Fruit fly (Drosophila melanogaster) whole organism, embryonic: ENCODE results near the gene CG17109.

ENCODE experiments used
- CG10565 ChIP-seq: fragments of 200-800 bp; sonication (Bioruptor generic); optimal IDR thresholded peaks from 3 replicates; lab custom pipeline; 2016; ENCODE audit warnings: missing biosample characterization, mild to moderate bottlenecking, missing genetic modification characterization
- CG10979 ChIP-seq: fragments of 200-800 bp; sonication (Bioruptor generic); optimal IDR thresholded peaks from 2 replicates; lab custom pipeline; 2018; ENCODE audit warnings: missing biosample characterization, mild to moderate bottlenecking, missing genetic modification characterization, moderate library complexity
- CG11247 ChIP-seq: fragments of 200-800 bp; sonication (Bioruptor generic); IDR thresholded peaks from 2 replicates; pipeline ENCODE4 v1.3.6; 2022; ENCODE audit warnings: missing biosample characterization, missing genetic modification characterization
- CG12769 ChIP-seq: fragments of 200-800 bp; sonication (Bioruptor generic); optimal IDR thresholded peaks from 2 replicates; lab custom pipeline; 2019; ENCODE audit warnings: missing biosample characterization, mild to moderate bottlenecking, missing genetic modification characterization, moderate library complexity
- CG16815 ChIP-seq: fragments of 200-800 bp; sonication (Bioruptor generic); optimal IDR thresholded peaks from 3 replicates; lab custom pipeline; 2017; ENCODE audit warnings: missing biosample characterization, mild to moderate bottlenecking, missing genetic modification characterization
- CG2116 ChIP-seq: fragments of 200-800 bp; sonication (Bioruptor generic); optimal IDR thresholded peaks from 3 replicates; lab custom pipeline; 2018; ENCODE audit warnings: missing biosample characterization, mild to moderate bottlenecking, missing genetic modification characterization
- CG30020 ChIP-seq: fragments of 200-800 bp; optimal IDR thresholded peaks from 2 replicates; lab custom pipeline; 2019; ENCODE audit warnings: missing biosample characterization, mild to moderate bottlenecking, missing genetic modification characterization, moderate library complexity
- CG31224 ChIP-seq: fragments of 200-800 bp; sonication (Bioruptor generic); IDR thresholded peaks from 2 replicates; pipeline ENCODE4 v1.3.6; 2022; ENCODE audit warnings: missing biosample characterization, missing genetic modification characterization
- CG3407 ChIP-seq: fragments of 200-800 bp; sonication (Bioruptor generic); optimal IDR thresholded peaks from 2 replicates; lab custom pipeline; 2018; ENCODE audit warnings: missing biosample characterization, mild to moderate bottlenecking, missing genetic modification characterization
- CG34376 ChIP-seq: fragments of 200-800 bp; sonication (Bioruptor generic); optimal IDR thresholded peaks from 2 replicates; lab custom pipeline; 2018; ENCODE audit warnings: missing biosample characterization, mild to moderate bottlenecking, missing genetic modification characterization
- CG34422 ChIP-seq: fragments of 200-800 bp; sonication (Bioruptor generic); IDR thresholded peaks from 3 replicates; pipeline ENCODE4 v1.3.6; 2022; ENCODE audit warnings: missing biosample characterization, missing genetic modification characterization
- CG42726 ChIP-seq: fragments of 200-800 bp; sonication (Bioruptor generic); IDR thresholded peaks from 2 replicates; pipeline ENCODE4 v1.3.6; 2022; ENCODE audit warnings: missing biosample characterization, missing genetic modification characterization; ENCODE audit not compliant: partially characterized antibody
- CG4360 ChIP-seq: fragments of 200-800 bp; sonication (Bioruptor generic); IDR thresholded peaks from 2 replicates; pipeline ENCODE4 v1.3.6; 2022; ENCODE audit warnings: missing biosample characterization, missing genetic modification characterization
- CG4730 ChIP-seq: fragments of 200-800 bp; sonication (Bioruptor generic); IDR thresholded peaks from 2 replicates; pipeline ENCODE4 v1.3.6; 2022; ENCODE audit warnings: missing biosample characterization, missing genetic modification characterization
- CG6854 ChIP-seq: fragments of 200-800 bp; sonication (Bioruptor generic); optimal IDR thresholded peaks from 3 replicates; lab custom pipeline; 2017; ENCODE audit warnings: missing biosample characterization, mild to moderate bottlenecking, missing genetic modification characterization
- CG7556 ChIP-seq: fragments of 200-800 bp; sonication (Bioruptor generic); optimal IDR thresholded peaks from 2 replicates; lab custom pipeline; 2017; ENCODE audit warnings: missing biosample characterization, mild to moderate bottlenecking, missing genetic modification characterization
- CG7928 ChIP-seq: fragments of 200-800 bp; sonication (Bioruptor generic); optimal IDR thresholded peaks from 2 replicates; lab custom pipeline; 2017; ENCODE audit warnings: missing biosample characterization, mild to moderate bottlenecking, missing genetic modification characterization
- CG8765 ChIP-seq: fragments of 200-800 bp; sonication (Bioruptor generic); IDR thresholded peaks from 2 replicates; pipeline ENCODE4 v1.3.6; 2022; ENCODE audit warnings: missing biosample characterization, missing genetic modification characterization
- CG9797 ChIP-seq: fragments of 200-800 bp; sonication (Bioruptor generic); optimal IDR thresholded peaks from 3 replicates; lab custom pipeline; 2018; ENCODE audit warnings: missing biosample characterization, mild to moderate bottlenecking, missing genetic modification characterization
- Camta ChIP-seq: fragments of 200-800 bp; sonication (Bioruptor generic); optimal IDR thresholded peaks from 2 replicates; lab custom pipeline; 2016; ENCODE audit warnings: missing biosample characterization, missing genetic modification characterization
- Dfd ChIP-seq, 2 experiments: fragments of >200 bp; optimal IDR thresholded peaks; 2 replicates each; lab custom pipeline; 2017; ENCODE audit warnings: missing biosample characterization in 2 of 2, missing genetic modification characterization in 2 of 2
- Dip2 ChIP-seq: fragments of 200-800 bp; sonication (Bioruptor generic); IDR thresholded peaks from 2 replicates; pipeline ENCODE4 v1.3.6; 2022; ENCODE audit warnings: missing biosample characterization, missing genetic modification characterization
- Dip3 ChIP-seq: fragments of 200-800 bp; sonication (Bioruptor generic); optimal IDR thresholded peaks from 3 replicates; lab custom pipeline; 2016; ENCODE audit warnings: missing biosample characterization, missing genetic modification characterization
- Elba2 ChIP-seq: fragments of 200-800 bp; sonication (Bioruptor generic); optimal IDR thresholded peaks from 3 replicates; lab custom pipeline; 2016; ENCODE audit warnings: missing biosample characterization, missing genetic modification characterization
- HmgD ChIP-seq: fragments of 200-800 bp; sonication (Bioruptor generic); optimal IDR thresholded peaks from 3 replicates; lab custom pipeline; 2016; ENCODE audit warnings: missing biosample characterization, missing genetic modification characterization
- Hr78 ChIP-seq, 2 experiments: fragments of 200-800 bp in 1 of 2; fragments of >200 bp in 1 of 2; sonication (Bioruptor generic) in 1 of 2; optimal IDR thresholded peaks; 2 replicates each; lab custom pipeline; 2017 to 2019; ENCODE audit warnings: missing biosample characterization in 2 of 2, missing genetic modification characterization in 2 of 2, mild to moderate bottlenecking in 1 of 2, moderate library complexity in 1 of 2
- Oaz ChIP-seq: fragments of 200-800 bp; sonication (Bioruptor generic); IDR thresholded peaks from 2 replicates; pipeline ENCODE4 v1.3.6; 2022; ENCODE audit warnings: missing biosample characterization, missing genetic modification characterization
- Opbp ChIP-seq: fragments of 200-800 bp; sonication (Bioruptor generic); IDR thresholded peaks from 3 replicates; pipeline ENCODE4 v1.3.6; 2022; ENCODE audit warnings: missing biosample characterization, missing genetic modification characterization; ENCODE audit not compliant: partially characterized antibody
- Optix ChIP-seq: fragments of 200-800 bp; sonication (Bioruptor generic); IDR thresholded peaks from 3 replicates; pipeline ENCODE4 v1.3.6; 2022; ENCODE audit warnings: missing biosample characterization, missing genetic modification characterization
- Sox102F ChIP-seq: fragments of 200-800 bp; sonication (Bioruptor generic); optimal IDR thresholded peaks from 2 replicates; lab custom pipeline; 2018; ENCODE audit warnings: missing biosample characterization, mild to moderate bottlenecking, missing genetic modification characterization, moderate library complexity
- TFAM ChIP-seq: fragments of 200-800 bp; sonication (Bioruptor generic); optimal IDR thresholded peaks from 2 replicates; lab custom pipeline; 2017; ENCODE audit warnings: missing biosample characterization, missing genetic modification characterization, inconsistent platforms
- cato ChIP-seq: fragments of 200-800 bp; sonication (Bioruptor generic); optimal IDR thresholded peaks from 2 replicates; lab custom pipeline; 2016; ENCODE audit warnings: missing biosample characterization, missing genetic modification characterization, borderline replicate concordance
- chif ChIP-seq, 2 experiments: fragments of 200-800 bp; sonication (Bioruptor generic); optimal IDR thresholded peaks; 3 replicates each; lab custom pipeline; 2016; ENCODE audit warnings: missing biosample characterization in 2 of 2, missing genetic modification characterization in 2 of 2
- dimm ChIP-seq: fragments of 200-800 bp; sonication (Bioruptor generic); IDR thresholded peaks from 2 replicates; pipeline ENCODE4 v1.3.6; 2022; ENCODE audit warnings: missing biosample characterization, missing genetic modification characterization
- fd96Cb ChIP-seq: fragments of 200-800 bp; sonication (Bioruptor generic); optimal IDR thresholded peaks from 2 replicates; lab custom pipeline; 2018; ENCODE audit warnings: missing biosample characterization, mild to moderate bottlenecking, missing genetic modification characterization, moderate library complexity
- gce ChIP-seq: fragments of 200-800 bp; sonication (Bioruptor generic); IDR thresholded peaks from 3 replicates; pipeline ENCODE4 v1.3.6; 2022; ENCODE audit warnings: missing biosample characterization, missing genetic modification characterization
- gcm2 ChIP-seq: fragments of 200-800 bp; sonication (Bioruptor generic); optimal IDR thresholded peaks from 2 replicates; lab custom pipeline; 2016; ENCODE audit warnings: missing biosample characterization, missing genetic modification characterization
- ken ChIP-seq: fragments of 200-800 bp; sonication (Bioruptor generic); IDR thresholded peaks from 3 replicates; pipeline ENCODE4 v1.3.6; 2022; ENCODE audit warnings: missing biosample characterization, missing genetic modification characterization
- kni ChIP-seq: fragments of 200-800 bp; sonication (Bioruptor generic); optimal IDR thresholded peaks from 3 replicates; lab custom pipeline; 2017; ENCODE audit warnings: mild to moderate bottlenecking, missing biosample characterization, missing genetic modification reagents, missing genetic modification characterization
- knrl ChIP-seq: fragments of 200-800 bp; sonication (Bioruptor generic); IDR thresholded peaks from 3 replicates; pipeline ENCODE4 v1.3.6; 2022; ENCODE audit warnings: missing biosample characterization, missing genetic modification characterization; ENCODE audit not compliant: partially characterized antibody
- luna ChIP-seq: fragments of 200-800 bp; sonication (Bioruptor generic); optimal IDR thresholded peaks from 2 replicates; lab custom pipeline; 2016; ENCODE audit warnings: missing biosample characterization, missing genetic modification characterization
- onecut ChIP-seq: fragments of 200-800 bp; sonication (Bioruptor generic); IDR thresholded peaks from 2 replicates; pipeline ENCODE4 v1.3.6; 2022; ENCODE audit warnings: missing biosample characterization, missing genetic modification characterization
- pho ChIP-seq: fragments of 200-800 bp; sonication (Bioruptor generic); optimal IDR thresholded peaks from 2 replicates; lab custom pipeline; 2016; ENCODE audit warnings: missing biosample characterization, missing genetic modification characterization
- pita ChIP-seq: fragments of 200-800 bp; sonication (Bioruptor generic); optimal IDR thresholded peaks from 2 replicates; lab custom pipeline; 2017; ENCODE audit warnings: missing biosample characterization, mild to moderate bottlenecking, missing genetic modification characterization
- sd ChIP-seq: fragments of 200-800 bp; sonication (Bioruptor generic); optimal IDR thresholded peaks from 3 replicates; lab custom pipeline; 2018; ENCODE audit warnings: missing biosample characterization, mild to moderate bottlenecking, missing genetic modification characterization, moderate library complexity
- sens ChIP-seq: fragments of 200-800 bp; sonication (Bioruptor generic); peaks from one replicate; lab custom pipeline; 2016; ENCODE audit warnings: missing biosample characterization, missing genetic modification characterization
- so ChIP-seq: fragments of 200-800 bp; sonication (Bioruptor generic); IDR thresholded peaks from 3 replicates; pipeline ENCODE4 v1.3.6; 2022; ENCODE audit warnings: missing biosample characterization, missing genetic modification characterization
- tin ChIP-seq: fragments of 200-800 bp; sonication (Bioruptor generic); optimal IDR thresholded peaks from 3 replicates; lab custom pipeline; 2016; ENCODE audit warnings: missing biosample characterization, missing genetic modification characterization
- trem ChIP-seq: fragments of 200-800 bp; optimal IDR thresholded peaks from 3 replicates; lab custom pipeline; 2019; ENCODE audit warnings: missing biosample characterization, mild to moderate bottlenecking, missing genetic modification characterization, moderate library complexity
- z ChIP-seq: fragments of 200-800 bp; sonication (Bioruptor generic); IDR thresholded peaks from 3 replicates; pipeline ENCODE4 v1.3.6; 2022; ENCODE audit warnings: missing biosample characterization, missing genetic modification characterization
- zfh1 ChIP-seq: fragments of 200-800 bp; sonication (Bioruptor generic); IDR thresholded peaks from 3 replicates; pipeline ENCODE4 v1.3.6; 2022; ENCODE audit warnings: missing biosample characterization, missing genetic modification characterization

CG17109 gene

DNA sequence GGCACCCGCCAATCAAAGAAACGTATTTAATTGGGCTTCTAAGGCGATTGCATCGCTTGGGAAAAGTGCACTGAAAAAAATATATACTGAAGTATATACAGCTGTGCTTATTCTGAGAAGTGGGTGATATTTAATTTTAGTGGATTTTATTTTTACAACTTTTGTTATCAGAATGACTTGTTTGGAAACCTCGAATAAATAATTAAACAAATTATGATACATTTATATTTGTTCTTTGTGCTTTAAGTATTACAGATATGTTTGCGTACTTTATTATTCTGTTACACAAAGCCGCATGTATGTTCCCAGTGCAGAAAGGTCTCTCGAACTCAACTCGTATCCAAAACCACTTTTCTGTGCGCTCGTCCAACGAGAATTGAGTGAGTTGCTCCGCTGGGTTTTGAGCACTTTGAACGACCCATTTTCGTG is 46.8 kb upstream of the CG17109 start (continued):
- TF ChIP-seq CG34422 (GFP tag; lab: Robert Waterston, UW) (peak; percentile 58; the same call in 2 of the 3 replicates), TFAM (no peak), pho (no peak), HmgD (no peak), CG8765 (GFP tag; lab: Robert Waterston, UW) (no peak), Dip3 (GFP tag; lab: Kevin White, UChicago) (no peak), CG4730 (GFP tag; lab: Robert Waterston, UW) (peak; percentile 52; the same call in 1 of the 2 replicates), Elba2 (GFP tag; lab: Kevin White, UChicago) (no peak), CG30020 (tag; lab: Kevin White, UChicago) (peak; percentile 43), CG2116 (GFP tag; lab: Kevin White, UChicago) (peak; percentile 24), sens (GFP tag; lab: Kevin White, UChicago) (peak; percentile 91), z (GFP tag; lab: Robert Waterston, UW) (peak; percentile 90), kni (GFP tag; lab: Kevin White, UChicago) (peak; percentile 46), Camta (GFP tag; lab: Kevin White, UChicago) (peak; percentile 21), Dfd (GFP tag; optimal IDR thresholded peaks at IDR 0.05; lab: Kevin White, UChicago) (no peak), CG7556 (GFP tag; lab: Kevin White, UChicago) (peak; percentile 84), fd96Cb (tag; lab: Kevin White, UChicago) (peak; percentile 75), trem (peak; percentile 69), CG4360 (GFP tag; lab: Robert Waterston, UW) (no peak), cato (GFP tag; lab: Kevin White, UChicago) (peak; percentile 52), Sox102F (peak; percentile 84), tin (GFP tag; lab: Kevin White, UChicago) (peak; percentile 66), Opbp (GFP tag; lab: Robert Waterston, UW) (no peak), chif (GFP tag; optimal IDR thresholded peaks at IDR 0.05; lab: Kevin White, UChicago) (peak; percentile 15 to 49), Optix (GFP tag; lab: Robert Waterston, UW) (no peak), CG10565 (no peak), Oaz (GFP tag; lab: Robert Waterston, UW) (peak; percentile 54; the same call in 1 of the 2 replicates), so (GFP tag; lab: Robert Waterston, UW) (peak; percentile 57; the same call in 1 of the 3 replicates), CG34376 (peak; percentile 34), knrl (GFP tag; lab: Robert Waterston, UW) (no peak), CG6854 (peak; percentile 60), pita (GFP tag; lab: Kevin White, UChicago) (no peak), CG7928 (GFP tag; lab: Kevin White, UChicago) (no peak), gce (GFP tag; lab: Robert Waterston, UW) (no peak), Dip2 (no peak), CG31224 (GFP tag; lab: Robert Waterston, UW) (no peak), luna (GFP tag; lab: Kevin White, UChicago) (no peak), CG10979 (tag; lab: Kevin White, UChicago) (peak; percentile 85), ken (GFP tag; lab: Robert Waterston, UW) (0 out of 3 replicates have a peak, but pooled peaks have one; percentile 32), sd (tag; lab: Kevin White, UChicago) (peak; percentile 42), CG42726 (no peak), Hr78 (GFP tag; optimal IDR thresholded peaks at IDR 0.05; lab: Kevin White, UChicago) (peak in 1 of 2 experiments; percentile 78), CG3407 (GFP tag; lab: Kevin White, UChicago) (peak; percentile 31), onecut (GFP tag; lab: Robert Waterston, UW) (peak; percentile 58), CG11247 (GFP tag; lab: Robert Waterston, UW) (0 out of 2 replicates have a peak, but pooled peaks have one; percentile 12), dimm (GFP tag; lab: Robert Waterston, UW) (no peak), CG12769 (tag; lab: Kevin White, UChicago) (no peak), gcm2 (GFP tag; lab: Kevin White, UChicago) (no peak), CG16815 (GFP tag; lab: Kevin White, UChicago) (no peak), CG9797 (GFP tag; lab: Kevin White, UChicago) (no peak), zfh1 (GFP tag; lab: Robert Waterston, UW) (no peak)
